Fruit fly (Drosophila melanogaster) whole organism, larva: ENCODE measurements around the gene Osi1.

ENCODE experiments used
- noc ChIP-seq: fragments of 200-800 bp; sonication (Bioruptor generic); optimal IDR thresholded peaks from 3 replicates; lab custom pipeline; 2019; ENCODE audit warnings: missing biosample characterization, mild to moderate bottlenecking, missing genetic modification characterization, moderate library complexity

Gene Osi1

DNA sequence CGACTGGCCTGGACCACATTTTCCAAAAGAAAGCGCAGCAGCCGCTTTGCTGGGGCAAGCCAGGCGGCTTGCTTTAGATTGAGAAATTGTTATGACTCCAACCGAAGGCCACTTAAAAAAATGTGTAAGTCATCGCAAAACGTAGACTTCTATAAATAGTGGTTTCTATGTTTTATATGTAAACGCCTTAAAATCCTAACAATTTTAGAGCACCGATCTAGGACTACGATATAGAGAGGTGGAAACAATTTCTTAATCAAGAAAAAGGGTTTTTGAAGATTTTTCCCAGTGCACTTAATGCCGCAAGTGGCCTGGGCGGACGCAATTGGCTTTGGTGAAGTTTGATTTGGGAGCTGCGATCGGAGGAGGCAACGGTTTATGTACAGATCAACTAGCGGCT is 40.9 kb downstream of the Osi1 start:
- no peak for TF ChIP-seq noc (tag; lab: Kevin White, UChicago)

DNA sequence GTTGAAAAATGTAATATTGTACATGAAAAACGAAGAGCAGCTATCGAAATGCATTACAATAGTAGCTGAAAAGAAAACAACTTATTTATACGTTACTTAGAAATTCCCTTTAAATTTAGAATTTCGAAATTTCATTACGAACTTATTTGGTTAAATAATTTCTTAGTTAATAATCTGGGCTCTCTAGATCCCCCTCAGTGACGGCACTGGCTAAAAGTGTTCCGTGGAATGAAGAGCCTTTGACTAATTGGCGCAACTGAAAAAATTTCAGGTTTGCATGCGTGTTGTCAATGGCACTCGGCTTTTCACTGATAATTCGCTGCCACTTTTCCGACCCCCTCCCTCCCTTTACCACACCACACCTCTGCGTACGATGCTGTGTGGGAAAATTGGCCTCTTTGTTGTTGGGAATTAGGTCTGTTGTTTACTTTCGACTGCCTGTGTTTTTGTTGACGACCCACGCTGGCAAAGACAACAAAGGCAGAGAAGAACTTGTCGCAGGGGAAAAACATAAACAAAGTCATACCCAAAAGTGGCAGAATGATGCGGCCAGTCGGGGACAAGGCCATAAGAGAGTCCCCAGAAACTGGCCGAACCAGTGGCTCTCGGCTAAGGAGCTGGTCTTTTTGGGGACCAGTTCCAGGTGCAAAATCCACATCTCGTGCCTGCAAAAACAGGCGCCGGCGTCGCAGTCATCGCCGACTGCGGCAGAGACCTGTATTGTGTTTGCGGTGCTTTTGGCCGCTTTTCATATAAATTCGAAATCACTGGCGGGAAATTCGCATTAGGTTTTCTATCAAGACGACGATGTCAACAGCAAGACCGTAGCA is 41.9 kb downstream of the Osi1 start, which contains the start of gene Osi3:
TSS of gene Osi3 (plus strand) at position 780 of the 830 bp plus-strand sequence.
- TF ChIP-seq noc (tag; lab: Kevin White, UChicago): no peak

DNA sequence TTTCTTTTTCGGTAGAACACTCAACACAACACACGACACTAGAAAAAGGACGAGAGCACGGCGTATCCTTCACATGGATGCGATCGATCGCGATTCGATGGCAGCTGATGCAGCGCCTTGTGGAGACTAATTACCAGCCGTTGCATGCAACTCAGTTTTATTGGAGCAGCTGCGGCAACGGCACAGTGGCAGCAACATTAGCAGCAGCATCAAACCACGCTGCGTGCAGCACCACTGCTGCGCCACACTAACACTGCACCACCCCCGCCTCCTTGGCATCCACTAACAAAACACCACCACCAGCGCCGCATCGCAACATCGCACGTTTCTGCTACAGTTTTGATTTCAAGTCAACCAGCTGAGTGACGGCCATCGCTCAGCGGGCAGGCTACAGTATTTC is 48.3 kb downstream of the Osi1 start, which contains the start of gene Osi4:
TSS of gene Osi4 (minus strand) at position 101 of the 400 bp plus-strand sequence.
- TF ChIP-seq noc (tag; lab: Kevin White, UChicago): no peak

DNA sequence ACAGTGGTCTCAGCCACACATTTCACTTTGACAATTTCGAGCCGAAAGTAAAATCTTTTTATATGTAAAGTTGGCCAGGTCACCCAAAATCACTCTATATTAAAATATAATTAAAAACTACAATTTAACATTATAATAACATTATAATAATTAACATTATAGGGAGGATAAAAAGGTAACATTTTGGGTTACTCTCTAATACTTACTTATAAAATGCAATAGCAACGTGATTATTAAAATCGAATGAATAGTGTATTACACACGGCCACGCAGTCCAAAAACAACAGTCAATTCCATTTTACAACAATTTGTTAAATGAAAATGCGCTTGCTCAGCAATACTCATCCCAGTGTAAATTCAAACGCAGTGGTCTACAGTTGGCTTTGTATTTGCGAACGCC is 48.8 kb downstream of the Osi1 start:
- no peak for TF ChIP-seq noc (tag; lab: Kevin White, UChicago)
